Worm (Caenorhabditis elegans) whole organism, early embryonic: ENCODE measurements around the gene irld-38.

ENCODE experiments used
- B0310.2 ChIP-seq: sonication (generic microtip); optimal IDR thresholded peaks from 2 replicates; lab custom pipeline; 2016; ENCODE audit warnings: mild to moderate bottlenecking, missing genetic modification characterization, missing compliant biosample characterization
- F13C5.2 ChIP-seq: sonication (generic microtip); optimal IDR thresholded peaks from 2 replicates; lab custom pipeline; 2017; ENCODE audit warnings: mild to moderate bottlenecking, missing genetic modification characterization, inconsistent platforms, missing compliant biosample characterization
- ama-1 ChIP-seq: fragments of 150-350 bp; optimal IDR thresholded peaks from 2 replicates; lab custom pipeline; 2014
- flt-1 ChIP-seq: fragments of 200-800 bp; sonication (Bioruptor generic); IDR thresholded peaks from 2 replicates; pipeline ENCODE4 v1.3.6; 2022; ENCODE audit warnings: missing genetic modification characterization, missing compliant biosample characterization
- hmg-4 ChIP-seq: fragments of 200-800 bp; sonication (Bioruptor generic); optimal IDR thresholded peaks from 2 replicates; lab custom pipeline; 2018; ENCODE audit warnings: mild to moderate bottlenecking, missing genetic modification characterization, missing compliant biosample characterization
- hnd-1 ChIP-seq: sonication (generic microtip); optimal IDR thresholded peaks from 2 replicates; lab custom pipeline; 2016; ENCODE audit warnings: missing genetic modification characterization, missing compliant biosample characterization
- scrt-1 ChIP-seq: fragments of 200-800 bp; sonication (Bioruptor generic); IDR thresholded peaks from 2 replicates; pipeline ENCODE4 v1.3.6; 2022; ENCODE audit warnings: missing genetic modification characterization, missing compliant biosample characterization

DNA sequence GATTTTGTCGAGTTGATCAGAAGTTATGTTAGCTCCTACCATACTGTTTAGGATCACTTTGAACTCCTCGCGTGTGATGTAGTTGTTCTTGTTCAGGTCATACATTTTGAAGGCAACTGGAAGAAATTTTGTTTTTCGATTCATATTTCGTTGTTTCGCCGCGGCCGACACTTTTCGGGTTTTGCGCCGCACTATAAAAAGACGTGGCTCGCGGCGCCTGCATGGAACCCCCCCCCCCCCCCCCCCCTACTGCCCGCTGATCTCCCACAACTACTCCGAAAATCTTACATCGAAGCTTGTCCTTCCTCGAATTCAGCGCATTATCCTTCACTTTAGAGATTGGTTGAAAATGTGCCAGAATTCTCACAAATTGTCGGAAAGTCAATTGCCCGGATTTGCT, 5.8 kb upstream of the irld-38 start:
- TF ChIP-seq flt-1 (GFP tag; lab: Robert Waterston, UW) (no peak), B0310.2 (tag; lab: Kevin White, UChicago) (no peak), F13C5.2 (tag; lab: Kevin White, UChicago) (no peak), hnd-1 (tag; lab: Kevin White, UChicago) (no peak), ama-1 (lab: Kevin White, UChicago) (no peak), hmg-4 (no peak), scrt-1 (GFP tag; lab: Robert Waterston, UW) (no peak)
